Fruit fly (Drosophila melanogaster) whole organism, embryonic: Measurements from ENCODE around the gene CG31637.

Experiments used
- Aef1 ChIP-seq: fragments of 200-800 bp; sonication (Bioruptor generic); IDR thresholded peaks from 3 replicates; pipeline ENCODE4 v1.3.6; 2022; ENCODE audit warnings: missing biosample characterization, missing genetic modification characterization
- Bgb ChIP-seq: fragments of 200-800 bp; sonication (Bioruptor generic); IDR thresholded peaks from 2 replicates; pipeline ENCODE4 v1.3.6; 2022; ENCODE audit warnings: missing biosample characterization, missing genetic modification characterization; ENCODE audit not compliant: partially characterized antibody
- CG11247 ChIP-seq: fragments of 200-800 bp; sonication (Bioruptor generic); IDR thresholded peaks from 2 replicates; pipeline ENCODE4 v1.3.6; 2022; ENCODE audit warnings: missing biosample characterization, missing genetic modification characterization
- CG13287 ChIP-seq: fragments of 200-800 bp; sonication (Bioruptor generic); IDR thresholded peaks from 2 replicates; pipeline ENCODE4 v1.3.6; 2022; ENCODE audit warnings: missing biosample characterization, missing genetic modification characterization; ENCODE audit not compliant: partially characterized antibody
- CG13424 ChIP-seq: fragments of 200-800 bp; sonication (Bioruptor generic); optimal IDR thresholded peaks from 2 replicates; lab custom pipeline; 2019; ENCODE audit warnings: missing biosample characterization, mild to moderate bottlenecking, missing genetic modification characterization, moderate library complexity
- CG13894 ChIP-seq: fragments of 200-800 bp; sonication (Bioruptor generic); optimal IDR thresholded peaks from 3 replicates; lab custom pipeline; 2018; ENCODE audit warnings: missing biosample characterization, mild to moderate bottlenecking, missing genetic modification characterization, moderate library complexity
- CG14965 ChIP-seq: fragments of 200-800 bp; sonication (Bioruptor generic); optimal IDR thresholded peaks from 2 replicates; lab custom pipeline; 2016; ENCODE audit warnings: missing biosample characterization, missing genetic modification characterization, borderline replicate concordance
- CG18262 ChIP-seq: fragments of 200-800 bp; optimal IDR thresholded peaks from 3 replicates; lab custom pipeline; 2019; ENCODE audit warnings: missing biosample characterization, mild to moderate bottlenecking, missing genetic modification characterization, moderate library complexity
- CG3407 ChIP-seq: fragments of 200-800 bp; sonication (Bioruptor generic); optimal IDR thresholded peaks from 2 replicates; lab custom pipeline; 2018; ENCODE audit warnings: missing biosample characterization, mild to moderate bottlenecking, missing genetic modification characterization
- CG7556 ChIP-seq: fragments of 200-800 bp; sonication (Bioruptor generic); optimal IDR thresholded peaks from 2 replicates; lab custom pipeline; 2017; ENCODE audit warnings: missing biosample characterization, mild to moderate bottlenecking, missing genetic modification characterization
- CG9609 ChIP-seq: fragments of 200-800 bp; sonication (Bioruptor generic); optimal IDR thresholded peaks from 3 replicates; lab custom pipeline; 2016; ENCODE audit warnings: missing biosample characterization, missing genetic modification characterization
- Eip74EF ChIP-seq, 2 experiments: fragments of 200-800 bp in 1 of 2; fragments of >200 bp in 1 of 2; sonication (Bioruptor generic) in 1 of 2; optimal IDR thresholded peaks; 2 replicates each; lab custom pipeline; 2017 to 2019; ENCODE audit warnings: missing biosample characterization in 2 of 2, missing genetic modification characterization in 2 of 2, mild to moderate bottlenecking in 1 of 2, moderate library complexity in 1 of 2
- Fer1 ChIP-seq: fragments of 200-800 bp; sonication (Bioruptor generic); optimal IDR thresholded peaks from 2 replicates; lab custom pipeline; 2017; ENCODE audit warnings: missing biosample characterization, mild to moderate bottlenecking, missing genetic modification characterization
- Fer2 ChIP-seq: fragments of 200-800 bp; sonication (Bioruptor generic); optimal IDR thresholded peaks from 2 replicates; lab custom pipeline; 2018; ENCODE audit warnings: missing biosample characterization, mild to moderate bottlenecking, missing genetic modification characterization, moderate library complexity
- Gsc ChIP-seq: fragments of 200-800 bp; sonication (Bioruptor generic); IDR thresholded peaks from 2 replicates; pipeline ENCODE4 v1.3.6; 2022; ENCODE audit warnings: missing biosample characterization, missing genetic modification characterization
- Hr39 ChIP-seq: fragments of >200 bp; optimal IDR thresholded peaks from 2 replicates; lab custom pipeline; 2017
- Meics ChIP-seq: fragments of 200-800 bp; sonication (Bioruptor generic); optimal IDR thresholded peaks from 2 replicates; lab custom pipeline; 2017; ENCODE audit warnings: missing biosample characterization, mild to moderate bottlenecking, missing genetic modification characterization
- Mrtf ChIP-seq: fragments of 200-800 bp; sonication (Bioruptor generic); IDR thresholded peaks from 3 replicates; pipeline ENCODE4 v1.3.6; 2022; ENCODE audit warnings: missing biosample characterization, missing genetic modification characterization
- Oli ChIP-seq: fragments of 200-800 bp; sonication (Bioruptor generic); optimal IDR thresholded peaks from 2 replicates; lab custom pipeline; 2018; ENCODE audit warnings: missing biosample characterization, mild to moderate bottlenecking, missing genetic modification characterization, moderate library complexity
- PHDP ChIP-seq: fragments of 200-800 bp; sonication (Bioruptor generic); optimal IDR thresholded peaks from 3 replicates; lab custom pipeline; 2018; ENCODE audit warnings: missing biosample characterization, mild to moderate bottlenecking, missing genetic modification characterization, moderate library complexity
- Sox102F ChIP-seq: fragments of 200-800 bp; sonication (Bioruptor generic); optimal IDR thresholded peaks from 2 replicates; lab custom pipeline; 2018; ENCODE audit warnings: missing biosample characterization, mild to moderate bottlenecking, missing genetic modification characterization, moderate library complexity
- TFAM ChIP-seq: fragments of 200-800 bp; sonication (Bioruptor generic); optimal IDR thresholded peaks from 2 replicates; lab custom pipeline; 2017; ENCODE audit warnings: missing biosample characterization, missing genetic modification characterization, inconsistent platforms
- Taf1 ChIP-seq: fragments of 200-800 bp; sonication (Bioruptor generic); IDR thresholded peaks from 2 replicates; pipeline ENCODE4 v1.3.6; 2022; ENCODE audit warnings: missing biosample characterization, missing genetic modification characterization
- Trl ChIP-seq, 3 experiments: fragments of >200 bp in 2 of 3; fragments of 200-800 bp in 1 of 3; sonication (Bioruptor generic) in 1 of 3; optimal IDR thresholded peaks; 2 replicates in 1 of 3; 3 replicates in 2 of 3; lab custom pipeline; 2016 to 2017; ENCODE audit warnings: missing biosample characterization in 1 of 3, missing genetic modification characterization in 1 of 3
- bcd ChIP-seq: fragments of 200-800 bp; sonication (Bioruptor generic); optimal IDR thresholded peaks from 2 replicates; lab custom pipeline; 2017; ENCODE audit warnings: missing biosample characterization, mild to moderate bottlenecking, missing genetic modification characterization
- cad ChIP-seq: fragments of >200 bp; optimal IDR thresholded peaks from 2 replicates; lab custom pipeline; 2017; ENCODE audit warnings: missing biosample characterization, missing genetic modification characterization
- cg ChIP-seq: fragments of 200-800 bp; sonication (Bioruptor generic); optimal IDR thresholded peaks from 3 replicates; lab custom pipeline; 2019; ENCODE audit warnings: missing biosample characterization, mild to moderate bottlenecking, missing genetic modification characterization, moderate library complexity
- corto ChIP-seq: fragments of 200-800 bp; sonication (Bioruptor generic); optimal IDR thresholded peaks from 2 replicates; lab custom pipeline; 2016; ENCODE audit warnings: missing biosample characterization, mild to moderate bottlenecking, missing genetic modification characterization, moderate library complexity
- cwo ChIP-seq: fragments of 200-800 bp; sonication (Bioruptor generic); optimal IDR thresholded peaks from 3 replicates; lab custom pipeline; 2017; ENCODE audit warnings: missing biosample characterization, missing genetic modification characterization, mild to moderate bottlenecking, moderate library complexity, missing genetic modification reagents
- dmrt99B ChIP-seq: fragments of 200-800 bp; sonication (Bioruptor generic); optimal IDR thresholded peaks from 2 replicates; lab custom pipeline; 2018; ENCODE audit warnings: missing biosample characterization, mild to moderate bottlenecking, missing genetic modification characterization, moderate library complexity
- dysf ChIP-seq: fragments of 200-800 bp; sonication (Bioruptor generic); IDR thresholded peaks from 3 replicates; pipeline ENCODE4 v1.3.6; 2022; ENCODE audit warnings: missing biosample characterization, missing genetic modification characterization
- esg ChIP-seq: fragments of 200-800 bp; sonication (Bioruptor generic); conservative IDR thresholded peaks from 2 replicates; pipeline ENCODE4 v1.3.6; 2022; ENCODE audit warnings: missing biosample characterization, missing genetic modification characterization
- eyg ChIP-seq: fragments of 200-800 bp; sonication (Bioruptor generic); optimal IDR thresholded peaks from 3 replicates; lab custom pipeline; 2016; ENCODE audit warnings: missing biosample characterization, missing genetic modification characterization
- gce ChIP-seq: fragments of 200-800 bp; sonication (Bioruptor generic); IDR thresholded peaks from 3 replicates; pipeline ENCODE4 v1.3.6; 2022; ENCODE audit warnings: missing biosample characterization, missing genetic modification characterization
- gem ChIP-seq: fragments of 200-800 bp; sonication (Bioruptor generic); optimal IDR thresholded peaks from 2 replicates; lab custom pipeline; 2019; ENCODE audit warnings: missing biosample characterization, mild to moderate bottlenecking, missing genetic modification characterization, moderate library complexity
- grau ChIP-seq: fragments of 200-800 bp; optimal IDR thresholded peaks from 3 replicates; lab custom pipeline; 2019; ENCODE audit warnings: missing biosample characterization, mild to moderate bottlenecking, missing genetic modification characterization, moderate library complexity
- hb ChIP-seq: fragments of 200-800 bp; sonication (Bioruptor generic); IDR thresholded peaks from 3 replicates; pipeline ENCODE4 v1.3.6; 2022; ENCODE audit warnings: missing biosample characterization, missing genetic modification characterization; ENCODE audit not compliant: partially characterized antibody
- her ChIP-seq: fragments of 200-800 bp; sonication (Bioruptor generic); optimal IDR thresholded peaks from 2 replicates; lab custom pipeline; 2016; ENCODE audit warnings: missing biosample characterization, missing genetic modification characterization
- lmd ChIP-seq: fragments of 200-800 bp; sonication (Bioruptor generic); IDR thresholded peaks from 2 replicates; pipeline ENCODE4 v1.3.6; 2022; ENCODE audit warnings: missing biosample characterization, missing genetic modification characterization
- lov ChIP-seq, 2 experiments: fragments of 200-800 bp in 1 of 2; fragments of >200 bp in 1 of 2; sonication (Bioruptor generic) in 1 of 2; IDR thresholded peaks in 1 of 2; optimal IDR thresholded peaks in 1 of 2; 2 replicates in 1 of 2; 3 replicates in 1 of 2; pipeline versions ENCODE4 v1.3.6 to Lab custom; 2017 to 2022; ENCODE audit warnings: missing biosample characterization in 1 of 2, missing genetic modification characterization in 1 of 2
- mirr ChIP-seq: fragments of 200-800 bp; sonication (Bioruptor generic); optimal IDR thresholded peaks from 3 replicates; lab custom pipeline; 2018; ENCODE audit warnings: missing biosample characterization, mild to moderate bottlenecking, missing genetic modification characterization
- phol ChIP-seq: fragments of 200-800 bp; sonication (Bioruptor generic); optimal IDR thresholded peaks from 3 replicates; lab custom pipeline; 2018; ENCODE audit warnings: missing biosample characterization, mild to moderate bottlenecking, missing genetic modification characterization, moderate library complexity
- sd ChIP-seq: fragments of 200-800 bp; sonication (Bioruptor generic); optimal IDR thresholded peaks from 3 replicates; lab custom pipeline; 2018; ENCODE audit warnings: missing biosample characterization, mild to moderate bottlenecking, missing genetic modification characterization, moderate library complexity
- slbo ChIP-seq: fragments of 200-800 bp; sonication (Bioruptor generic); IDR thresholded peaks from 2 replicates; pipeline ENCODE4 v1.3.6; 2022; ENCODE audit warnings: missing biosample characterization, missing genetic modification characterization
- so ChIP-seq: fragments of 200-800 bp; sonication (Bioruptor generic); IDR thresholded peaks from 3 replicates; pipeline ENCODE4 v1.3.6; 2022; ENCODE audit warnings: missing biosample characterization, missing genetic modification characterization
- unpg ChIP-seq: fragments of 200-800 bp; sonication (Bioruptor generic); optimal IDR thresholded peaks from 3 replicates; lab custom pipeline; 2018; ENCODE audit warnings: missing biosample characterization, mild to moderate bottlenecking, missing genetic modification characterization, moderate library complexity

Gene CG31637

DNA sequence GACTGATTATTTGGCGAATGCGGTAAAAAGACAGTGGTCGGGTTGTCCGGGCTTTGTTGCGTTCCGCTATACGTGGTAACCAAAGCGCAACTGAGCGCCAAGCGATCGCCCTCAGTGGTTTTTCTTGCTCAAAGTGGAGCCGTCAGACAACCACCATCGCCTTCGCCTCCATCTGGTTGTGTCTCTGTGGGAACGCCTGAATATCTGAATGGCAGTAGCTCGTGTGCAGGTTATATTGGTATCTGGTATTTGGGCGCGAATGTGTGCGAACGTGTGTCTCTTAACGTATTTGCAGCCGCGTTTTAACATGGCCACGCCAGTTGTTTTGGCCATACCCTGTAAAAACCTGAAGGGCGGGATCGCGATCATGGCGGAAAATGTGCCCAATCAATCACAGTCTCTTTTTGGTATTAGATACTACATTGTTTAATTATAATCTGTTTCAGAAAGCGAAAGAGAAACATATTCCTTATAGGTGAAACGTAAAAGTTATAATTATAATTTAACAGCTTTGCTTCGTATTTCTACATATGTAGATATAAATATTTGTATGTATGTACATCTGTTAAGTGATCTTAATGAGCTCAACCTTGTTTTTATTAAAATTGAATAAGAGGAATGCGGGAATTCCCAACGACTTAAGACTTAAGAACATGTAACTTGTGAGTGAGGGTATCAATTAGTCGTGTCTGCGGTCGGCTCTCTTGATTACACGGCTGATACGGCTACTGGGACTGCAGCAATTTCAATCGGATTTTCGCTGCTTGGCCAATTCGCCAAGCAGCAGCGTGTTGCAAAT is 26.3 kb upstream of the CG31637 start (continued):
- TF ChIP-seq unpg (GFP tag; lab: Kevin White, UChicago): peak; percentile 5
- peak; percentile 10 for TF ChIP-seq CG18262
- TF ChIP-seq Sox102F (GFP tag; lab: Kevin White, UChicago): peak; percentile 11
- 0 out of 2 replicates have a peak, but pooled peaks have one; percentile 8 for TF ChIP-seq slbo
- TF ChIP-seq CG3407 (GFP tag; lab: Kevin White, UChicago): no peak
- TF ChIP-seq CG9609 (GFP tag; lab: Kevin White, UChicago): no peak
- peak; percentile 31; the same call in 1 of the 2 replicates for TF ChIP-seq Bgb
- 0 out of 3 replicates have a peak, but pooled peaks have one; percentile 34 for TF ChIP-seq Mrtf (GFP tag; lab: Robert Waterston, UW)
- TF ChIP-seq eyg: no peak
- 0 out of 2 replicates have a peak, but pooled peaks have one; percentile 14 for TF ChIP-seq lmd
- TF ChIP-seq Eip74EF (GFP tag; optimal IDR thresholded peaks at IDR 0.05; lab: Kevin White, UChicago): peak in 1 of 2 experiments; percentile 2
- TF ChIP-seq dysf (GFP tag; lab: Robert Waterston, UW): peak; percentile 20; the same call in 1 of the 3 replicates
- TF ChIP-seq Taf1 (GFP tag; lab: Robert Waterston, UW): peak; percentile 32; the same call in 1 of the 2 replicates
- no peak for TF ChIP-seq Fer1 (GFP tag; lab: Kevin White, UChicago)
- no peak for TF ChIP-seq CG14965 (GFP tag; lab: Kevin White, UChicago)
- TF ChIP-seq CG11247: no peak
- TF ChIP-seq cg (GFP tag; lab: Kevin White, UChicago): peak; percentile 20
- TF ChIP-seq Fer2 (tag; lab: Kevin White, UChicago): no peak
- TF ChIP-seq PHDP: peak; percentile 18
- peak; percentile 8 for TF ChIP-seq CG7556 (GFP tag; lab: Kevin White, UChicago)
- peak; percentile 54 for TF ChIP-seq sd
- TF ChIP-seq bcd (GFP tag; lab: Kevin White, UChicago): peak; percentile 38
- TF ChIP-seq mirr: peak; percentile 36
- no peak for TF ChIP-seq hb (GFP tag; lab: Robert Waterston, UW)
- TF ChIP-seq Hr39 (lab: Kevin White, UChicago): no peak
- 0 out of 2 replicates have a peak, but pooled peaks have one; percentile 27 for TF ChIP-seq esg (GFP tag; lab: Robert Waterston, UW)
- peak; percentile 21 for TF ChIP-seq phol (tag; lab: Kevin White, UChicago)
- TF ChIP-seq TFAM (GFP tag; lab: Kevin White, UChicago): no peak
- no peak for TF ChIP-seq Gsc
- 0 out of 3 replicates have a peak, but pooled peaks have one; percentile 8 for TF ChIP-seq gce (GFP tag; lab: Robert Waterston, UW)
- peak; percentile 55 for TF ChIP-seq gem (tag; lab: Kevin White, UChicago)
- TF ChIP-seq Trl (optimal IDR thresholded peaks at IDR 0.05; lab: Kevin White, UChicago): peak in 1 of 2 experiments; percentile 17
- TF ChIP-seq Trl (GFP tag; optimal IDR thresholded peaks at IDR 0.05; lab: Kevin White, UChicago): no peak
- TF ChIP-seq cad: no peak
- peak; percentile 27 for TF ChIP-seq Oli (tag; lab: Kevin White, UChicago)
- TF ChIP-seq lov (optimal IDR thresholded peaks at IDR 0.05; lab: Kevin White, UChicago): no peak
- TF ChIP-seq lov (GFP tag; IDR thresholded peaks at IDR 0.05; lab: Robert Waterston, UW): 0 out of 3 replicates have a peak, but pooled peaks have one; percentile 24
- peak; percentile 16; the same call in 1 of the 3 replicates for TF ChIP-seq so
- no peak for TF ChIP-seq CG13894 (tag; lab: Kevin White, UChicago)
- TF ChIP-seq CG13287 (GFP tag; lab: Robert Waterston, UW): peak; percentile 38; the same call in 1 of the 2 replicates
- TF ChIP-seq Aef1 (GFP tag; lab: Robert Waterston, UW): no peak
- no peak for TF ChIP-seq corto (GFP tag; lab: Kevin White, UChicago)
- peak; percentile 55 for TF ChIP-seq dmrt99B (tag; lab: Kevin White, UChicago)
- no peak for TF ChIP-seq her
- TF ChIP-seq CG13424 (tag; lab: Kevin White, UChicago): peak; percentile 47
- TF ChIP-seq cwo (GFP tag; lab: Kevin White, UChicago): peak; percentile 4
- peak; percentile 39 for TF ChIP-seq grau (tag; lab: Kevin White, UChicago)
- TF ChIP-seq Meics: peak; percentile 50
